Fruit fly (Drosophila melanogaster) whole organism, wandering third instar larva: Measurements from ENCODE around the gene CG5556.

ENCODE experiments used
- Abd-B ChIP-seq: fragments of >200 bp; optimal IDR thresholded peaks from 2 replicates; lab custom pipeline; 2017; ENCODE audit warnings: missing biosample characterization, missing genetic modification characterization
- CG32264 ChIP-seq: fragments of 200-800 bp; sonication (Bioruptor generic); optimal IDR thresholded peaks from 2 replicates; lab custom pipeline; 2016; ENCODE audit warnings: missing biosample characterization, missing genetic modification characterization
- CrebA ChIP-seq: fragments of 200-800 bp; sonication (Bioruptor generic); optimal IDR thresholded peaks from 2 replicates; lab custom pipeline; 2016; ENCODE audit warnings: missing biosample characterization, mild to moderate bottlenecking, missing genetic modification characterization, borderline replicate concordance
- Dfd ChIP-seq: fragments of >200 bp; optimal IDR thresholded peaks from 2 replicates; lab custom pipeline; 2017; ENCODE audit warnings: missing biosample characterization, missing genetic modification characterization
- Dif ChIP-seq: fragments of 200-275, 200-300 bp; sonication (Bioruptor generic); optimal IDR thresholded peaks from 2 replicates; lab custom pipeline; 2018; ENCODE audit warnings: missing biosample characterization, missing genetic modification characterization; ENCODE audit not compliant: partially characterized antibody
- GATAd ChIP-seq: sonication (Bioruptor generic); optimal IDR thresholded peaks from 2 replicates; lab custom pipeline; 2016; ENCODE audit warnings: missing biosample characterization, missing genetic modification characterization
- HLH106 ChIP-seq: fragments of 200-800 bp; optimal IDR thresholded peaks from 3 replicates; lab custom pipeline; 2019; ENCODE audit warnings: missing biosample characterization, mild to moderate bottlenecking, missing genetic modification characterization, moderate library complexity
- Hnf4 ChIP-seq: fragments of 200-800 bp; sonication (Bioruptor generic); optimal IDR thresholded peaks from 2 replicates; lab custom pipeline; 2016; ENCODE audit warnings: missing biosample characterization, mild to moderate bottlenecking, missing genetic modification characterization
- Hr78 ChIP-seq: fragments of >200 bp; optimal IDR thresholded peaks from 2 replicates; lab custom pipeline; 2017; ENCODE audit warnings: missing biosample characterization, missing genetic modification characterization
- Hr83 ChIP-seq: fragments of 200-300 bp; sonication (Bioruptor generic); optimal IDR thresholded peaks from 2 replicates; lab custom pipeline; 2016; ENCODE audit warnings: missing biosample characterization, mild to moderate bottlenecking, missing genetic modification characterization, moderate library complexity; ENCODE audit not compliant: poor library complexity, severe bottlenecking
- Jra ChIP-seq: sonication (Bioruptor generic); optimal IDR thresholded peaks from 2 replicates; lab custom pipeline; 2016; ENCODE audit warnings: missing biosample characterization, missing genetic modification characterization
- Mio ChIP-seq: sonication (Bioruptor generic); optimal IDR thresholded peaks from 2 replicates; lab custom pipeline; 2016; ENCODE audit warnings: missing biosample characterization, missing genetic modification characterization
- Myc ChIP-seq: fragments of >200 bp; optimal IDR thresholded peaks from 2 replicates; lab custom pipeline; 2017
- N ChIP-seq: fragments of >200 bp; optimal IDR thresholded peaks from 2 replicates; lab custom pipeline; 2018; ENCODE audit warnings: missing biosample characterization, missing external identifiers, missing genetic modification characterization
- OdsH ChIP-seq: fragments of 200-800 bp; sonication (Bioruptor generic); optimal IDR thresholded peaks from 2 replicates; lab custom pipeline; 2016; ENCODE audit warnings: missing biosample characterization, mild to moderate bottlenecking, missing genetic modification characterization
- Rel ChIP-seq, 2 experiments: fragments of 200-800 bp; sonication (Bioruptor generic) in 1 of 2; optimal IDR thresholded peaks; 2 replicates in 1 of 2; 3 replicates in 1 of 2; lab custom pipeline; 2016 to 2019; ENCODE audit warnings: mild to moderate bottlenecking in 2 of 2, missing biosample characterization in 2 of 2, missing genetic modification characterization in 2 of 2, moderate library complexity in 1 of 2
- Sp1 ChIP-seq: fragments of 200-800 bp; sonication (Bioruptor generic); optimal IDR thresholded peaks from 3 replicates; lab custom pipeline; 2019; ENCODE audit warnings: missing biosample characterization, mild to moderate bottlenecking, missing genetic modification characterization, moderate library complexity
- br ChIP-seq: fragments of 200-800 bp; sonication (Bioruptor generic); optimal IDR thresholded peaks from 2 replicates; lab custom pipeline; 2016; ENCODE audit warnings: missing biosample characterization, missing genetic modification characterization
- brk ChIP-seq: fragments of 200-800 bp; sonication (Bioruptor generic); optimal IDR thresholded peaks from 2 replicates; lab custom pipeline; 2016; ENCODE audit warnings: missing biosample characterization, mild to moderate bottlenecking, missing genetic modification characterization
- dl ChIP-seq, 2 experiments: fragments of 175-275, 200-275 bp in 1 of 2; fragments of 200-275 bp in 1 of 2; sonication (Bioruptor generic); optimal IDR thresholded peaks; lab custom pipeline; 2018; ENCODE audit warnings: mild to moderate bottlenecking in 2 of 2, missing biosample characterization in 2 of 2, missing genetic modification characterization in 2 of 2, moderate library complexity in 2 of 2; ENCODE audit not compliant: partially characterized antibody in 2 of 2, insufficient read depth in 1 of 2
- dmrt93B ChIP-seq: fragments of 200-800 bp; sonication (Bioruptor generic); optimal IDR thresholded peaks from 2 replicates; lab custom pipeline; 2018; ENCODE audit warnings: missing biosample characterization, mild to moderate bottlenecking, missing genetic modification characterization
- ey ChIP-seq: fragments of 200-800 bp; sonication (Bioruptor generic); optimal IDR thresholded peaks from 2 replicates; lab custom pipeline; 2016; ENCODE audit warnings: missing biosample characterization, missing genetic modification characterization
- foxo ChIP-seq, 2 experiments: fragments of 200-800 bp; sonication (Bioruptor generic); optimal IDR thresholded peaks; 2 replicates in 1 of 2; 3 replicates in 1 of 2; lab custom pipeline; 2016 to 2017; ENCODE audit warnings: missing biosample characterization in 2 of 2, missing genetic modification characterization in 2 of 2
- fru ChIP-seq: fragments of 200-800 bp; sonication (Bioruptor generic); optimal IDR thresholded peaks from 3 replicates; lab custom pipeline; 2016; ENCODE audit warnings: missing biosample characterization, mild to moderate bottlenecking, missing genetic modification characterization
- h ChIP-seq: fragments of 200-800 bp; sonication (Bioruptor generic); optimal IDR thresholded peaks from 3 replicates; lab custom pipeline; 2016; ENCODE audit warnings: missing biosample characterization, mild to moderate bottlenecking, missing genetic modification characterization
- jim ChIP-seq: fragments of 175-275, 200-325 bp; sonication (Bioruptor generic); optimal IDR thresholded peaks from 2 replicates; lab custom pipeline; 2016; ENCODE audit warnings: missing biosample characterization, mild to moderate bottlenecking, missing genetic modification characterization
- lola ChIP-seq: fragments of >200 bp; optimal IDR thresholded peaks from 2 replicates; lab custom pipeline; 2017; ENCODE audit warnings: missing biosample characterization, missing genetic modification characterization
- pan ChIP-seq: fragments of >200 bp; optimal IDR thresholded peaks from 2 replicates; lab custom pipeline; 2017
- psq ChIP-seq: fragments of 200-800 bp; sonication (Bioruptor generic); optimal IDR thresholded peaks from 3 replicates; lab custom pipeline; 2017; ENCODE audit warnings: missing biosample characterization, mild to moderate bottlenecking, missing genetic modification characterization, moderate library complexity
- rgr ChIP-seq: fragments of 200-800 bp; sonication (Bioruptor generic); optimal IDR thresholded peaks from 3 replicates; lab custom pipeline; 2016; ENCODE audit warnings: missing biosample characterization, mild to moderate bottlenecking, missing genetic modification characterization
- sage ChIP-seq: fragments of 200-800 bp; sonication (Bioruptor generic); optimal IDR thresholded peaks from 2 replicates; lab custom pipeline; 2016; ENCODE audit warnings: missing biosample characterization, mild to moderate bottlenecking, missing genetic modification characterization
- tai ChIP-seq: sonication (Bioruptor generic); optimal IDR thresholded peaks from 2 replicates; lab custom pipeline; 2016; ENCODE audit warnings: missing biosample characterization, missing genetic modification characterization
- usp ChIP-seq: fragments of >200 bp; optimal IDR thresholded peaks from 2 replicates; lab custom pipeline; 2017; ENCODE audit warnings: missing biosample characterization, missing genetic modification characterization
- woc ChIP-seq: sonication (Bioruptor generic); optimal IDR thresholded peaks from 2 replicates; lab custom pipeline; 2016; ENCODE audit warnings: missing biosample characterization, mild to moderate bottlenecking, missing genetic modification characterization

Gene CG5556

DNA sequence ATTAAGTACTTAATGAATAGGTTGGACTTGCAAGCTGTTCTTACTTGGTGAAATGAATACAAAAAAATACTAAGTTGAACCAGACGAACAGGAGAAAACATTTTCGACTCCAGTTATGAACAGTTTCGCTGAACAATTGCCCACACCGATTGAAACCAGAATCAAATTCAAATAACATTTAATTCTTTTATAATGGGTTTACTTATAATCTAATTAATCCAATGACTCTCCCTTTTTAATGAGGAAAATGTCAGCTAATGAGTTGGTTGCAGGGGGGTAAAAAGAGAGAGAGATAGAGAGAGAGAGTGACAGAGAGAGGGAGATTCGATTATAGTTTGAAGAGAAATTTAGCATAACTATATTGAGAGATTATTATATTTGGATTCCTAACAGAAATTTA is 10.7 kb downstream of the CG5556 start, which contains the start of gene CG33923:
Gene CG33923 (minus strand): TSS at position 101 of the 400 bp plus-strand sequence.
- no peak for TF ChIP-seq Hr78 (GFP tag; lab: Kevin White, UChicago)
- no peak for TF ChIP-seq lola (GFP tag; lab: Kevin White, UChicago)
- TF ChIP-seq br, result no peak
- no peak for TF ChIP-seq tai (GFP tag; lab: Kevin White, UChicago)
- no peak for TF ChIP-seq woc (GFP tag; lab: Kevin White, UChicago)
- TF ChIP-seq Abd-B (GFP tag; lab: Kevin White, UChicago), result no peak
- no peak for TF ChIP-seq foxo (GFP tag; optimal IDR thresholded peaks at IDR 0.05; lab: Kevin White, UChicago)
- no peak for TF ChIP-seq sage
- TF ChIP-seq Rel (GFP tag; optimal IDR thresholded peaks at IDR 0.05; lab: Kevin White, UChicago), result no peak
- no peak for TF ChIP-seq Rel (tag; optimal IDR thresholded peaks at IDR 0.05; lab: Kevin White, UChicago)
- TF ChIP-seq Dfd, result no peak
- TF ChIP-seq pan (lab: Kevin White, UChicago), result no peak
- TF ChIP-seq jim (GFP tag; lab: Kevin White, UChicago), result no peak
- no peak for TF ChIP-seq psq (GFP tag; lab: Kevin White, UChicago)

DNA sequence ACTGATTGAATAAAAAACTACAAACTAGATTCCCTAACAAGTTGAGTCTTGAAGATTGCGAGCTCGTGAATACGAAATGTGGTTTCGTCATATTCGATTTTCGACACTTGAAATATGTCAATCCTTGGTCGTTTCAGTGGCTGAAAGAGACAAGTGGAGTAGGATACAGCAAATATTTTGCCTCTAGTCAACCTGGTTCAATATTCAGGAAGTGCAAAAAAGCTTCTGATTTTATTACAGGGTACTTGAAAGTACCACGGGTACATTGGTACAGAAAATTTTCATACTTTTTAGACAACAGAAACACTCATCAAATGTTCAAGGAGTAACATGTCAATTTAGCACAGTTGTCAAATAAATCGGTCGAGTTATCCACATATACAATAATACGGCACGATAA is 18.8 kb downstream of the CG5556 start, which contains the start of gene CG5440:
Gene CG5440 (plus strand): TSS at position 301 of the 400 bp plus-strand sequence.
- TF ChIP-seq Sp1 (GFP tag; lab: Kevin White, UChicago) (no peak), dl (GFP tag; optimal IDR thresholded peaks at IDR 0.05; lab: Kevin White, UChicago; ENCODE audit: insufficient read depth in 1 of 2, partially characterized antibody in 2 of 2) (no peak), CrebA (GFP tag; lab: Kevin White, UChicago) (no peak), ey (GFP tag; lab: Kevin White, UChicago) (no peak), dmrt93B (GFP tag; lab: Kevin White, UChicago) (no peak)

DNA sequence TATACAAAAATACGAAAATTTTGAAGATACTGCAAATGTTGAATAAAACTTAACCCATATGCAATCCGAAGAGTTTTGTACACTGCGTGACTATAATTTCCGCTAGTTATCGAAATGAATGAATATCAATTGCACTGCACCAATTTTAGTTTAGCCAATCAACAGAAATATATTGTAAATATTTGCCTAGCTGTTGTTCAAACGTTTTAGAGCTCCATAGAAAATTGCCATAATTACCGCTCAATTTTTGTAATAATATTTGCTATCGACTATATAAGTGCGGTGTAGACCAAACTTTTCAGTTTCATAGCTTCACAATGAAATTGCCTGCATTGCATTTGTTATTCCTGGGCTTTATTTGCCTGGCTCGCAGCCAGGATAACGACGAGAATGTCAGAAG is 23.8 kb downstream of the CG5556 start, which contains the start of gene a5:
Gene a5 (plus strand): TSS at position 301 of the 400 bp plus-strand sequence.
- TF ChIP-seq psq (GFP tag; lab: Kevin White, UChicago) (no peak), Hnf4 (GFP tag; lab: Kevin White, UChicago) (no peak), Dif (GFP tag; lab: Kevin White, UChicago) (no peak), HLH106 (no peak), Myc (no peak), lola (GFP tag; lab: Kevin White, UChicago) (no peak), woc (GFP tag; lab: Kevin White, UChicago) (no peak)

DNA sequence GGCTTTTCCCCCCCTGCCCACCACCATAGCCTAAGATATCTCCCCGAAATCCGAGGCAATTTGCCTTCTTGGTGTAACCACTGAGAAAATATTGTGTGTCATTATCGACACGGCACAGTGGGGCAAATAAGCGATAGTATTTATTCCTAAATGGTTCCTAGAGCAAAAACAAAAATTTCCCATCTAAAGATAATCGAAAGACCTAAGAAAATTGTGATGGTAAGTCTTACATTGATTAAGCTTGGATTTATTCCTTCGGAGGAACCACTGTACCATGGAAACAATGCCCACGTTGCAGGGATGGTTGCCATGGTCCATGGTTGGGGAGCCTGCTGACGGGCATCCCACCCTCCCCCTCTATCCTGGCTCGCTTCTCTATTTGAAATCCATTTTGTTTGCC is 36.2 kb downstream of the CG5556 start:
- no peak for TF ChIP-seq jim (GFP tag; lab: Kevin White, UChicago)
- TF ChIP-seq foxo (GFP tag; optimal IDR thresholded peaks at IDR 0.05; lab: Kevin White, UChicago), result peak in 1 of 2 experiments; percentile 7

DNA sequence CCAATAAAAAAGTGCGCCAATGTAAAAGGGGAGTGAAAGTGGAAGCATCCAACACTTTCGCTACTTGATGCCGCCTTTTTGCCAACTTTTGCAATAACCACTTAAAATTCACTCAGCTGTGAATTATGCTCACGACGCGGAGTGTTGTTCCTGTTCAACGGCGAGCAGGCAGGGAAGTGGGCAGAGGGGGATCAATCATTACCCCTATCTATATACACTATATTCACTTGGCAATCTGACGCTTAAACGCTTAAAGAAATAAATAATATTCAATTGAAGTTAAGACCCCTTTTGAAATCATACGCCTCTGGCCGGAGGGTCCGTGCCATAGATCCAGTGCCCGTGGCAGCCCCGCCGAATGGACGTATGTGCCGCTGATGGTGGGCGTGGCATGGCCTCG is 37.4 kb downstream of the CG5556 start:
- TF ChIP-seq tai (GFP tag; lab: Kevin White, UChicago) (no peak), Abd-B (GFP tag; lab: Kevin White, UChicago) (no peak), Hnf4 (GFP tag; lab: Kevin White, UChicago) (no peak), Jra (GFP tag; lab: Kevin White, UChicago) (no peak), Hr78 (GFP tag; lab: Kevin White, UChicago) (no peak), fru (GFP tag; lab: Kevin White, UChicago) (no peak), Hr83 (GFP tag; lab: Kevin White, UChicago) (no peak), br (no peak), Mio (no peak), HLH106 (no peak), sage (no peak), Sp1 (GFP tag; lab: Kevin White, UChicago) (no peak), h (GFP tag; lab: Kevin White, UChicago) (no peak), psq (GFP tag; lab: Kevin White, UChicago) (no peak), Dfd (no peak), dmrt93B (GFP tag; lab: Kevin White, UChicago) (no peak), CrebA (GFP tag; lab: Kevin White, UChicago) (no peak)

DNA sequence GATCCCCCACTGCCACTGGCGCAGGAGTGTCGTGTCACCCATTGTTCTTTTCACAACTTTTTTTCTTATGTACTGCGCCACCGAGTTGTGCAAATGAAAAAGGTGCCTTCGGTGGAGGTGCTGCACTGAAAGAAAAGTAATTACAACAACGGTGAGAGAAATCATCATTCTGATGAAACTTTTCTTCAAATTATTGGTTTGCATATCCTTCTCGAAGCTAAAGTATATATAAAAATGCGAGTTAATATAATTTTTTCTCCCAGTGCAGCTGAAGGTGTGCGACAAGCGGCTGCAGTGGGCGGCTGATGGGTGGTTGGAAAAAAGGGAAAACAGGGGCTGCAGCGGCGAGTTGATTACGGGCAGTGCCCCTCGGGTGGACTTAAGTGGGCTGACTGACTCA is 40.3 kb downstream of the CG5556 start:
- TF ChIP-seq fru (GFP tag; lab: Kevin White, UChicago) (peak; percentile 59), Hr83 (GFP tag; lab: Kevin White, UChicago) (no peak), woc (GFP tag; lab: Kevin White, UChicago) (peak; percentile 6), GATAd (GFP tag; lab: Kevin White, UChicago) (no peak), Rel (GFP tag; optimal IDR thresholded peaks at IDR 0.05; lab: Kevin White, UChicago) (no peak), Rel (tag; optimal IDR thresholded peaks at IDR 0.05; lab: Kevin White, UChicago) (no peak), Sp1 (GFP tag; lab: Kevin White, UChicago) (peak; percentile 57), brk (GFP tag; lab: Kevin White, UChicago) (no peak), HLH106 (peak; percentile 53), CG32264 (GFP tag; lab: Kevin White, UChicago) (no peak), usp (GFP tag; lab: Kevin White, UChicago) (no peak), pan (lab: Kevin White, UChicago) (no peak), lola (GFP tag; lab: Kevin White, UChicago) (no peak), foxo (GFP tag; optimal IDR thresholded peaks at IDR 0.05; lab: Kevin White, UChicago) (peak in 1 of 2 experiments; percentile 48), rgr (peak; percentile 27), N (GFP tag; lab: Kevin White, UChicago) (no peak), Dif (GFP tag; lab: Kevin White, UChicago) (no peak), Mio (no peak), h (GFP tag; lab: Kevin White, UChicago) (peak; percentile 36), OdsH (GFP tag; lab: Kevin White, UChicago) (peak; percentile 19), Hr78 (GFP tag; lab: Kevin White, UChicago) (no peak), tai (GFP tag; lab: Kevin White, UChicago) (no peak), dmrt93B (GFP tag; lab: Kevin White, UChicago) (no peak), ey (GFP tag; lab: Kevin White, UChicago) (peak; percentile 22), Myc (no peak), Jra (GFP tag; lab: Kevin White, UChicago) (no peak), sage (no peak)
